Fruit fly (Drosophila melanogaster) whole organism, prepupa: ENCODE measurements around the gene mRpL3.

Experiments
- CG8319 ChIP-seq: fragments of 200-800 bp; sonication (Bioruptor generic); optimal IDR thresholded peaks from 3 replicates; lab custom pipeline; 2016; ENCODE audit warnings: missing biosample characterization, missing genetic modification characterization
- Hr39 ChIP-seq: fragments of 200-800 bp; sonication (Bioruptor generic); optimal IDR thresholded peaks from 2 replicates; lab custom pipeline; 2016; ENCODE audit warnings: missing biosample characterization, missing genetic modification characterization

dm6 chrX:15737110-15737509 is 23.9 kb upstream of the mRpL3 start, which contains the start of gene Arp6:
- TF ChIP-seq CG8319 (no peak), Hr39 (no peak)
